Worm (Caenorhabditis elegans) whole organism, young adult: ENCODE results near the gene F56A8.8.

ENCODE experiments used
- B0019.2 ChIP-seq: fragments of 200-800 bp; sonication (Bioruptor generic); conservative IDR thresholded peaks from 2 replicates; pipeline ENCODE4 v1.3.6; 2022; ENCODE audit warnings: missing genetic modification reagents, missing genetic modification characterization, missing compliant biosample characterization
- B0261.1 ChIP-seq: sonication (generic microtip); optimal IDR thresholded peaks from 2 replicates; lab custom pipeline; 2016; ENCODE audit warnings: mild to moderate bottlenecking, missing genetic modification characterization, moderate library complexity, missing compliant biosample characterization
- C17E4.6 ChIP-seq: fragments of 200-800 bp; sonication (Bioruptor generic); IDR thresholded peaks from 2 replicates; pipeline ENCODE4 v1.3.6; 2022; ENCODE audit warnings: missing genetic modification reagents, missing genetic modification characterization, missing compliant biosample characterization
- D2030.7 ChIP-seq: fragments of 200-800 bp; sonication (Bioruptor generic); IDR thresholded peaks from 2 replicates; pipeline ENCODE4 v1.3.6; 2022; ENCODE audit warnings: missing genetic modification reagents, missing genetic modification characterization, missing compliant biosample characterization
- F49E8.2 ChIP-seq: sonication (generic microtip); optimal IDR thresholded peaks from 3 replicates; lab custom pipeline; 2017; ENCODE audit warnings: missing genetic modification characterization, mild to moderate bottlenecking, missing compliant biosample characterization, antibody characterized with exemption, moderate library complexity; ENCODE audit not compliant: insufficient read depth
- F52B5.7 ChIP-seq: sonication (generic microtip); optimal IDR thresholded peaks from 2 replicates; lab custom pipeline; 2016; ENCODE audit warnings: mild to moderate bottlenecking, missing genetic modification characterization, missing compliant biosample characterization
- F57C9.4 ChIP-seq: sonication (generic microtip); optimal IDR thresholded peaks from 2 replicates; lab custom pipeline; 2017; ENCODE audit warnings: mild to moderate bottlenecking, missing genetic modification characterization, missing compliant biosample characterization
- Y53G8AR.9 ChIP-seq: fragments of 200-800 bp; sonication (Bioruptor generic); conservative IDR thresholded peaks from 2 replicates; pipeline ENCODE4 v1.3.6; 2022; ENCODE audit warnings: missing genetic modification reagents, missing genetic modification characterization, missing compliant biosample characterization
- Y56A3A.18 ChIP-seq: fragments of 200-800 bp; sonication (Bioruptor generic); IDR thresholded peaks from 2 replicates; pipeline ENCODE4 v1.3.6; 2022; ENCODE audit warnings: missing genetic modification reagents, missing genetic modification characterization, missing compliant biosample characterization
- ama-1 ChIP-seq, 3 experiments: fragments of 150-350 bp in 1 of 3; sonication (generic microtip) in 2 of 3; optimal IDR thresholded peaks; 2 replicates each; lab custom pipeline; 2014 to 2018; ENCODE audit warnings: missing biosample characterization in 2 of 3, missing genetic modification characterization in 2 of 3, missing genetic modification reagents in 2 of 3
- aptf-3 ChIP-seq: fragments of 200-800 bp; sonication (Bioruptor generic); IDR thresholded peaks from 2 replicates; pipeline ENCODE4 v1.3.6; 2022; ENCODE audit warnings: missing genetic modification characterization, missing compliant biosample characterization
- atf-7 ChIP-seq: sonication (generic microtip); optimal IDR thresholded peaks from 2 replicates; lab custom pipeline; 2017; ENCODE audit warnings: mild to moderate bottlenecking, missing genetic modification characterization, missing compliant biosample characterization
- athp-1 ChIP-seq: sonication (generic microtip); optimal IDR thresholded peaks from 2 replicates; lab custom pipeline; 2017; ENCODE audit warnings: mild to moderate bottlenecking, missing genetic modification characterization, missing compliant biosample characterization
- attf-3 ChIP-seq: fragments of 200-800 bp; sonication (Bioruptor generic); conservative IDR thresholded peaks from 2 replicates; pipeline ENCODE4 v1.3.6; 2022; ENCODE audit warnings: missing genetic modification reagents, missing genetic modification characterization, missing compliant biosample characterization
- ccch-3 ChIP-seq: fragments of 200-800 bp; sonication (Bioruptor generic); optimal IDR thresholded peaks from 2 replicates; lab custom pipeline; 2018; ENCODE audit warnings: mild to moderate bottlenecking, missing genetic modification characterization, missing compliant biosample characterization
- ceh-27 ChIP-seq: fragments of 200-800 bp; sonication (Bioruptor generic); optimal IDR thresholded peaks from 2 replicates; lab custom pipeline; 2018; ENCODE audit warnings: mild to moderate bottlenecking, missing genetic modification characterization, moderate library complexity, missing compliant biosample characterization
- dox-1 ChIP-seq: fragments of 200-800 bp; sonication (Bioruptor generic); IDR thresholded peaks from 2 replicates; pipeline ENCODE4 v1.3.6; 2022; ENCODE audit warnings: missing genetic modification reagents, missing genetic modification characterization, missing compliant biosample characterization
- dpl-1 ChIP-seq: fragments of 150-350 bp; optimal IDR thresholded peaks from 2 replicates; lab custom pipeline; 2014; ENCODE audit warnings: missing biosample characterization, missing genetic modification reagents, missing genetic modification characterization
- efl-1 ChIP-seq: fragments of 150-350 bp; optimal IDR thresholded peaks from 2 replicates; lab custom pipeline; 2014; ENCODE audit warnings: missing biosample characterization, missing genetic modification reagents, missing genetic modification characterization
- ekl-4 ChIP-seq: fragments of 200-800 bp; sonication (Bioruptor generic); IDR thresholded peaks from 2 replicates; pipeline ENCODE4 v1.3.6; 2022; ENCODE audit warnings: missing genetic modification reagents, missing genetic modification characterization, missing compliant biosample characterization
- fkh-3 ChIP-seq: sonication (generic microtip); optimal IDR thresholded peaks from 2 replicates; lab custom pipeline; 2016; ENCODE audit warnings: mild to moderate bottlenecking, missing genetic modification characterization, missing compliant biosample characterization
- gei-17 ChIP-seq: fragments of 200-800 bp; sonication (Bioruptor generic); optimal IDR thresholded peaks from 2 replicates; lab custom pipeline; 2018; ENCODE audit warnings: mild to moderate bottlenecking, missing genetic modification characterization, missing compliant biosample characterization
- him-1 ChIP-seq: sonication (generic microtip); optimal IDR thresholded peaks from 2 replicates; lab custom pipeline; 2016; ENCODE audit warnings: missing genotype, missing genetic modification reagents, missing genetic modification characterization, missing compliant biosample characterization
- hmg-1.2 ChIP-seq: fragments of 200-800 bp; sonication (Bioruptor generic); IDR thresholded peaks from 2 replicates; pipeline ENCODE4 v1.3.6; 2022; ENCODE audit warnings: missing genetic modification reagents, missing genetic modification characterization, missing compliant biosample characterization
- hmg-20 ChIP-seq: fragments of 200-800 bp; sonication (Bioruptor generic); IDR thresholded peaks from 2 replicates; pipeline ENCODE4 v1.3.6; 2022; ENCODE audit warnings: missing genetic modification reagents, missing genetic modification characterization, missing compliant biosample characterization
- let-607 ChIP-seq, 2 experiments: fragments of 200-800 bp in 1 of 2; sonication (Bioruptor generic) in 1 of 2; sonication (generic microtip) in 1 of 2; optimal IDR thresholded peaks; 2 replicates each; lab custom pipeline; 2016 to 2018; ENCODE audit warnings: mild to moderate bottlenecking in 2 of 2, missing compliant biosample characterization in 2 of 2, missing genetic modification characterization in 2 of 2, moderate library complexity in 2 of 2, missing genotype in 1 of 2
- lin-26 ChIP-seq: fragments of 200-800 bp; sonication (Bioruptor generic); IDR thresholded peaks from 2 replicates; pipeline ENCODE4 v1.3.6; 2022; ENCODE audit warnings: missing genetic modification reagents, missing genetic modification characterization, missing compliant biosample characterization
- lin-35 ChIP-seq, 3 experiments: fragments of 150-350 bp in 2 of 3; sonication (generic microtip) in 1 of 3; optimal IDR thresholded peaks; 2 replicates each; lab custom pipeline; 2014 to 2018; ENCODE audit warnings: missing biosample characterization in 3 of 3, missing genetic modification characterization in 3 of 3, missing genetic modification reagents in 3 of 3
- lin-54 ChIP-seq: fragments of 200-800 bp; sonication (Bioruptor generic); optimal IDR thresholded peaks from 2 replicates; lab custom pipeline; 2018; ENCODE audit warnings: mild to moderate bottlenecking, missing genetic modification characterization, missing compliant biosample characterization
- lsl-1 ChIP-seq: fragments of 200-800 bp; sonication (Bioruptor generic); optimal IDR thresholded peaks from 2 replicates; lab custom pipeline; 2018; ENCODE audit warnings: mild to moderate bottlenecking, missing genetic modification characterization, moderate library complexity, missing compliant biosample characterization
- madf-10 ChIP-seq: sonication (generic microtip); optimal IDR thresholded peaks from 2 replicates; lab custom pipeline; 2016; ENCODE audit warnings: mild to moderate bottlenecking, missing genetic modification characterization, missing compliant biosample characterization
- mes-4 ChIP-seq: sonication (generic microtip); optimal IDR thresholded peaks from 2 replicates; lab custom pipeline; 2016; ENCODE audit warnings: missing genotype, missing genetic modification characterization, missing compliant biosample characterization
- snpc-3.4 ChIP-seq: sonication (generic microtip); optimal IDR thresholded peaks from 2 replicates; lab custom pipeline; 2017; ENCODE audit warnings: missing genetic modification characterization, mild to moderate bottlenecking, missing compliant biosample characterization, antibody characterized with exemption, moderate library complexity, missing genotype, missing genetic modification reagents
- tbp1 ChIP-seq: fragments of 200-800 bp; sonication (Bioruptor generic); optimal IDR thresholded peaks from 2 replicates; lab custom pipeline; 2018; ENCODE audit warnings: mild to moderate bottlenecking, missing genetic modification characterization, missing compliant biosample characterization
- zfh-2 ChIP-seq: fragments of 200-800 bp; sonication (Bioruptor generic); conservative IDR thresholded peaks from 2 replicates; pipeline ENCODE4 v1.3.6; 2022; ENCODE audit warnings: missing genetic modification reagents, missing genetic modification characterization, missing compliant biosample characterization
- ztf-26 ChIP-seq: sonication (generic microtip); optimal IDR thresholded peaks from 2 replicates; lab custom pipeline; 2017; ENCODE audit warnings: missing genetic modification characterization, missing compliant biosample characterization

Gene F56A8.8

DNA sequence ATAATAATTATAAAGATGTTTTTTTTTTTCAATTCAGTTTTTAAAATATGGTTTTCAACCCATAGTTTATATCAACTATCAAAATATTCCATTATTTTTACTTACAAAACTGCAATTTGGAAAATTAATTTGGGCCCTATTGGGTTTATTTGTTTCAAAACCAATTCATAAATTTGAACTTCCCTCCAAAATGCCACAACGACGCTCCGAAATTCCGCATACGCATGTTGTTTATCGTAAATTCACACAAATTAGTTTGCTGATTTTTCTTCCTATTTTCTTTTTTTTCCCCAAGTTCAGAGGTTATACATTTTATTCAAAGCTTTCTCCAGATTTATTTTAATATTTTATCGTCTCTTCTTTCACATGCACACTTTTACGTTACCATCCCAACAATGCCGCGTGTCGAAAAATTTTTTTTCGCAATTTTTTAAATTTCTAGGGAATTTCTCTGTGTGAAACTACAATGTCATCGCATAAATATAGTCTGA is 29.0 kb upstream of the F56A8.8 start, which contains the start of gene F56A8.3:
Gene F56A8.3, plus strand, starts transcription at position 441 of the 491 bp plus-strand sequence.
- peak; percentile 84 for TF ChIP-seq efl-1 (GFP tag; lab: Kevin White, UChicago)
- peak; percentile 24 for TF ChIP-seq snpc-3.4 (tag; lab: Kevin White, UChicago)
- peak; percentile 83 for TF ChIP-seq dpl-1 (GFP tag; lab: Kevin White, UChicago)
- TF ChIP-seq B0019.2 (GFP tag; lab: Robert Waterston, UW) = no peak
- TF ChIP-seq lin-35 (GFP tag; optimal IDR thresholded peaks at IDR 0.05; lab: Kevin White, UChicago) = peak in 2 of 3 experiments; percentile 57 to 95
- no peak for TF ChIP-seq B0261.1 (tag; lab: Kevin White, UChicago)
- TF ChIP-seq him-1 = no peak
- no peak for TF ChIP-seq aptf-3 (GFP tag; lab: Robert Waterston, UW)
- peak in 1 of 2 experiments; percentile 43 for TF ChIP-seq let-607 (tag; optimal IDR thresholded peaks at IDR 0.05; lab: Kevin White, UChicago)
- TF ChIP-seq attf-3 = peak; percentile 96
- peak; percentile 91 for TF ChIP-seq lin-54
- TF ChIP-seq, all 124 proteins: peak for 7

DNA sequence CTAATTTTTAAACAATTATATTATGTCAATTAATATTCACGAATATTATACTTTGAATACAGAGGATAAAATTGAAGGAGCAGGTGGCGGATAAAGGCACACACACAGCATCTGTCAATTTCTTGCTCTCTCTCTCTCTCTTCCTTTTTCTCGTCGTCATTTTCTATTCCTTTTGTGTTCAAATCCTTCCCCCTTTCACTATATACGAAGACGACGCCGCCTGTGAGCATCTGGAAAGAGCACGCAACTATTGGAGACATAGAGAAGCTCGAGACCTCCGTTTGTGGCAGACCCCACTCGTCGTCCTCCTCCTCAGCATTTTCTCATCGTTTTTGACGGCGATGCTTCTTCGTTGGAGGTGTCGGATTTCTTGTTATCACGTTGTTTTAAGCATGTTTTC is 27.4 kb upstream of the F56A8.8 start:
- peak; percentile 53; the same call in 1 of the 2 replicates for TF ChIP-seq zfh-2 (GFP tag; lab: Robert Waterston, UW)
- TF ChIP-seq hmg-1.2 (GFP tag; lab: Robert Waterston, UW) = peak; percentile 50; the same call in 1 of the 2 replicates
- TF ChIP-seq madf-10 (tag; lab: Kevin White, UChicago) = no peak
- TF ChIP-seq ztf-26 (tag; lab: Kevin White, UChicago) = no peak
- peak; percentile 9 for TF ChIP-seq ceh-27

DNA sequence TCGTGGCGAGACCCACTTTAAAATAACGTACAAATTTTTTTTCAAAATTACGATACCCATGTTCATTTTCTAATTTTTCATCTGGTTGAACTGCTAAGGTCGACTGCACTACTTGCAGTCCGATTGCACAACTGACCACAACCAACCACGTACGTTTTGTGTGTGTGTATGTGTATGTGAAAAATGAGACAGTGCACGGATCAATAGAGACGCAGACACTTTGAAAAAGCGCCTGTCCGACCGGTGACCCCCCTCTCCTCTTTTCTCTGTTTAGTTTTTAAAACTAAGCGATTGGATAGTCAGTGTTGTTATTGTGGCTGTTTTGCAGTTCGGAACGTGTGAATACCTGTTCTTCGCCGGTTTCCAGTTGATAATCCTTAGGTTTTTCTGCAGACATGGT is 26.8 kb upstream of the F56A8.8 start:
- no peak for TF ChIP-seq fkh-3 (tag; lab: Kevin White, UChicago)
- TF ChIP-seq Y56A3A.18 (GFP tag; lab: Robert Waterston, UW) = no peak
- TF ChIP-seq let-607 (tag; optimal IDR thresholded peaks at IDR 0.05; lab: Kevin White, UChicago) = peak; percentile 75 to 81
- peak; percentile 88 for TF ChIP-seq hmg-1.2 (GFP tag; lab: Robert Waterston, UW)
- TF ChIP-seq ekl-4 (GFP tag; lab: Robert Waterston, UW) = no peak
- TF ChIP-seq dox-1 (GFP tag; lab: Robert Waterston, UW) = no peak
- TF ChIP-seq lin-26 (GFP tag; lab: Robert Waterston, UW) = 0 out of 2 replicates have a peak, but pooled peaks have one; percentile 13

DNA sequence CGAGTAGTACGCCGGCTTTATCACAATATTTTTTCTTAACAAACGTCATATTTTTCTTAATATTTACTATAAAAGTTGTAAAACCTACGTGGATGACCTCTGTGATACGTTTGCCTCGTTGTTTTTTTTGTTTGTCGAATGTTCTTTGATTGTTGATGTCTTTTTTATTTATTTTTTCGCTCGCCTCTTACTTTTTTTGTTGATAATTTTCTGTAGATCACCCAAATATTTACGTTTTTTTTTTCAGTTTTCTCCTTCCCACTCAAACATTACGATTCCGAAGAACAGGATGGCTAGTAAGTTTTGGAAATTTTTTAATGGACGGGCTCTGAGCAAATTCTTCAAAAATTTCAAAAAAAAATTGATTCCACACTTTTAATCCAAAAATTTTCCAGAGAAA is 25.2 kb upstream of the F56A8.8 start:
- TF ChIP-seq mes-4 = no peak

DNA sequence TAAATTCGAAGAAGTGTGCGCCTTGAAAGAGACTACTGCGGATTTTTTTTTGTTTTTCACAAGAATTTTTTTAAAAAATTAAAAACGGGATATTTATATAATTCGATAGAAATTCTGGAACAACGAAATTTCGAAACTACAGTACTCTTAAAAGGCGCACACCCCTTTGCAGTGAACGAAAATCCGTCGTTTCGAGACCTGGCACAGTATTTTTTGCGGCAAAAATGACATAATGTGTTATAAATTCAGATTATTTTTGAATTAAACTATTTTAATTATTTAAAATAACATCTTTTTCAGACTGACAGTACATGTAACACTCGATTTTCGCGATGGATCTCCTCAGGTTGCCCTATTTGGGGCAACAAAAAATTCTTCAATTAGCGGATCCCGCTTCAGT is 22.5 kb upstream of the F56A8.8 start, which contains the start of gene F56A8.4:
Gene F56A8.4, plus strand, starts transcription at position 301 of the 400 bp plus-strand sequence.
- TF ChIP-seq lsl-1 (GFP tag; lab: Kevin White, UChicago) (peak; percentile 33), F49E8.2 (tag; lab: Kevin White, UChicago) (no peak)

DNA sequence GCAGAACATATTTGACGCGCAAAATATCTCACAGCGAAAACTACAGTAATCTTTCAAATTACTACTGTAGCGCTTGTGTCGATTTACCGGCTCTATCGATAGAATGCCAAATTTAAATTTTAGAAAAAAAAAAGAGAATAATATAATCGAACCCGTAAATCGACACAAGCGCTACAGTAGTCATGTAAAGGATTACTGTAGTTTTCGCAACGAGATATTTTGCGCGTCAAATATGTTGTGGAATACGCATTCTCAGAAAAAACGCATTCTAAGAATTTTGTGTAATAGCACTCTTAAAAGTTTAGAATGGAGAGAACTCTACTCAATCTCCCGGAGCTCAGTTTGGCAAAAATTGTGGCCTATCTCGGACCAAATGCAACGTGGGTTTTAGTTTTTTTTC is 20.0 kb upstream of the F56A8.8 start, which contains the start of gene F56A8.5:
Gene F56A8.5, plus strand, starts transcription at position 301 of the 400 bp plus-strand sequence.
- TF ChIP-seq F52B5.7 (no peak), gei-17 (GFP tag; lab: Kevin White, UChicago) (no peak), ccch-3 (GFP tag; lab: Kevin White, UChicago) (no peak), tbp1 (GFP tag; lab: Kevin White, UChicago) (no peak), D2030.7 (GFP tag; lab: Robert Waterston, UW) (no peak), C17E4.6 (GFP tag; lab: Robert Waterston, UW) (no peak), Y53G8AR.9 (GFP tag; lab: Robert Waterston, UW) (no peak), hmg-20 (GFP tag; lab: Robert Waterston, UW) (no peak), atf-7 (tag; lab: Kevin White, UChicago) (no peak), ama-1 (optimal IDR thresholded peaks at IDR 0.05; lab: Kevin White, UChicago) (no peak), ama-1 (GFP tag; optimal IDR thresholded peaks at IDR 0.05; lab: Kevin White, UChicago) (no peak), athp-1 (no peak), F57C9.4 (tag; lab: Kevin White, UChicago) (no peak)
